Worm (Caenorhabditis elegans) whole organism, L4/young adult: ENCODE results near the gene cdc-48.2.

ENCODE experiments used
- W03F9.2 ChIP-seq: fragments of 150-350 bp; optimal IDR thresholded peaks from 2 replicates; lab custom pipeline; 2014; ENCODE audit warnings: missing biosample characterization, missing genetic modification characterization
- dao-5 ChIP-seq: sonication (generic microtip); optimal IDR thresholded peaks from 2 replicates; lab custom pipeline; 2016; ENCODE audit warnings: missing genotype, missing genetic modification characterization, moderate library complexity, missing compliant biosample characterization

DNA sequence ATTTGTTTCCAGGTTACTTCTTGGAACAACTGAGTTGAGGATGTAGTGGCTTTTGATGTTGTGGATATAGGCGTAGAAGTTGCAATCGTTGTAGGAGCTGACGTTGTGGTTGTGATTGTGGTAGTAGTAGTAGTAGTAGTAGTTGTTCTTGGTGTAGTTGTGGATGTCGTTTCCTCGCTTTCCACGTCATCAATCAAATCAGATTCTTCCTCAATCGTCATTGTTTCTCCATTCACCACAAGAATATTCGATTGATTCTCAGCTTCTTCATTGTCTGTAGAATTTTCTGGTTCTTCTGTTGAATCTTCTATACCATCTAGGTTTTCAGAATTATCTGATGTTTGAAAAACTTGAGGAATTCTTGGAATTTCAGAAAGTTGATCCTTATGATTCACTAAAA lies 40.3 kb downstream of the cdc-48.2 start:
- TF ChIP-seq dao-5 (tag; lab: Kevin White, UChicago) (no peak), W03F9.2 (tag; lab: Kevin White, UChicago) (no peak)
